Fruit fly (Drosophila melanogaster) whole organism, prepupa: Measurements from ENCODE around the gene CG1927.
A peak's percentile ranks its signal among the peaks of the same experiment; 100 is the strongest.

ENCODE experiments used
- Blimp-1 ChIP-seq: fragments of 200-800 bp; sonication (Bioruptor generic); optimal IDR thresholded peaks from 3 replicates; lab custom pipeline; 2017; ENCODE audit warnings: missing biosample characterization, missing genetic modification characterization, mild to moderate bottlenecking, moderate library complexity, missing genetic modification reagents
- CG10631 ChIP-seq: fragments of 200-800 bp; sonication (Bioruptor generic); optimal IDR thresholded peaks from 2 replicates; lab custom pipeline; 2016; ENCODE audit warnings: missing biosample characterization, missing genetic modification characterization
- CG10669 ChIP-seq: fragments of 200-800 bp; sonication (Bioruptor generic); optimal IDR thresholded peaks from 3 replicates; lab custom pipeline; 2018; ENCODE audit warnings: missing biosample characterization, mild to moderate bottlenecking, missing genetic modification characterization, moderate library complexity
- CG11762 ChIP-seq: fragments of 200-800 bp; sonication (Bioruptor generic); optimal IDR thresholded peaks from 3 replicates; lab custom pipeline; 2016; ENCODE audit warnings: missing biosample characterization, missing genetic modification characterization; ENCODE audit not compliant: insufficient read depth
- CG15336 ChIP-seq: fragments of 200-800 bp; sonication (Bioruptor generic); IDR thresholded peaks from 2 replicates; pipeline ENCODE4 v1.3.6; 2022; ENCODE audit warnings: missing biosample characterization, missing genetic modification characterization
- CG1621 ChIP-seq: fragments of 200-800 bp; sonication (Bioruptor generic); optimal IDR thresholded peaks from 3 replicates; lab custom pipeline; 2018; ENCODE audit warnings: missing biosample characterization, mild to moderate bottlenecking, missing genetic modification characterization
- CG3032 ChIP-seq: fragments of 200-800 bp; optimal IDR thresholded peaks from 2 replicates; lab custom pipeline; 2019; ENCODE audit warnings: missing biosample characterization, mild to moderate bottlenecking, missing genetic modification characterization, moderate library complexity
- CG31627 ChIP-seq: fragments of 200-800 bp; sonication (Bioruptor generic); optimal IDR thresholded peaks from 3 replicates; lab custom pipeline; 2016; ENCODE audit warnings: missing biosample characterization, missing genetic modification characterization
- CG32006 ChIP-seq: fragments of 200-800 bp; sonication (Bioruptor generic); optimal IDR thresholded peaks from 3 replicates; lab custom pipeline; 2017; ENCODE audit warnings: missing biosample characterization, mild to moderate bottlenecking, missing genetic modification characterization
- CG3919 ChIP-seq: fragments of 200-800 bp; sonication (Bioruptor generic); optimal IDR thresholded peaks from 3 replicates; lab custom pipeline; 2016; ENCODE audit warnings: missing biosample characterization, missing genetic modification characterization
- CG6163 ChIP-seq: fragments of 200-800 bp; sonication (Bioruptor generic); IDR thresholded peaks from 3 replicates; pipeline ENCODE4 v1.3.6; 2022; ENCODE audit warnings: missing biosample characterization, missing genetic modification characterization
- CG6854 ChIP-seq: fragments of 200-800 bp; sonication (Bioruptor generic); optimal IDR thresholded peaks from 2 replicates; lab custom pipeline; 2017; ENCODE audit warnings: missing biosample characterization, mild to moderate bottlenecking, missing genetic modification characterization
- CG8632 ChIP-seq: fragments of 200-800 bp; sonication (Bioruptor generic); optimal IDR thresholded peaks from 3 replicates; lab custom pipeline; 2016; ENCODE audit warnings: missing biosample characterization, missing genetic modification characterization
- Eip75B ChIP-seq: fragments of 200-800 bp; sonication (Bioruptor generic); optimal IDR thresholded peaks from 3 replicates; lab custom pipeline; 2016; ENCODE audit warnings: missing biosample characterization, missing genetic modification characterization
- Eip78C ChIP-seq: fragments of 200-800 bp; sonication (Bioruptor generic); peaks from one replicate; lab custom pipeline; 2016; ENCODE audit warnings: missing biosample characterization, missing genetic modification characterization
- Ets21C ChIP-seq: fragments of 200-800 bp; sonication (Bioruptor generic); optimal IDR thresholded peaks from 3 replicates; lab custom pipeline; 2016; ENCODE audit warnings: missing biosample characterization, missing genetic modification characterization
- Ets96B ChIP-seq: fragments of 200-800 bp; optimal IDR thresholded peaks from 2 replicates; lab custom pipeline; 2019; ENCODE audit warnings: missing biosample characterization, mild to moderate bottlenecking, missing genetic modification characterization, moderate library complexity
- Gug ChIP-seq: fragments of 200-800 bp; sonication (Bioruptor generic); IDR thresholded peaks from 2 replicates; pipeline ENCODE4 v1.3.6; 2022; ENCODE audit warnings: missing biosample characterization, missing genetic modification characterization
- Hr39 ChIP-seq: fragments of 200-800 bp; sonication (Bioruptor generic); optimal IDR thresholded peaks from 2 replicates; lab custom pipeline; 2016; ENCODE audit warnings: missing biosample characterization, missing genetic modification characterization
- Lpt ChIP-seq: fragments of 200-800 bp; sonication (Bioruptor generic); optimal IDR thresholded peaks from 3 replicates; lab custom pipeline; 2016; ENCODE audit warnings: missing biosample characterization, missing genetic modification characterization
- Met ChIP-seq: fragments of 200-800 bp; sonication (Bioruptor generic); optimal IDR thresholded peaks from 3 replicates; lab custom pipeline; 2016; ENCODE audit warnings: missing biosample characterization, missing genetic modification characterization
- Sox102F ChIP-seq: fragments of 200-800 bp; sonication (Bioruptor generic); optimal IDR thresholded peaks from 2 replicates; lab custom pipeline; 2016; ENCODE audit warnings: missing biosample characterization, mild to moderate bottlenecking, missing genetic modification characterization
- achi ChIP-seq: fragments of 200-800 bp; sonication (Bioruptor generic); optimal IDR thresholded peaks from 3 replicates; lab custom pipeline; 2016; ENCODE audit warnings: missing biosample characterization, missing genetic modification characterization
- acj6 ChIP-seq: fragments of 200-800 bp; sonication (Bioruptor generic); optimal IDR thresholded peaks from 3 replicates; lab custom pipeline; 2016; ENCODE audit warnings: missing biosample characterization, missing genetic modification characterization
- cyc ChIP-seq: fragments of 200-800 bp; sonication (Bioruptor generic); optimal IDR thresholded peaks from 3 replicates; lab custom pipeline; 2016; ENCODE audit warnings: missing biosample characterization, missing genetic modification characterization
- dsx ChIP-seq: fragments of 200-800 bp; optimal IDR thresholded peaks from 3 replicates; lab custom pipeline; 2019; ENCODE audit warnings: missing biosample characterization, mild to moderate bottlenecking, missing genetic modification characterization, moderate library complexity; ENCODE audit not compliant: poor library complexity, severe bottlenecking
- eg ChIP-seq: fragments of 200-800 bp; sonication (Bioruptor generic); IDR thresholded peaks from 3 replicates; pipeline ENCODE4 v1.3.6; 2022; ENCODE audit warnings: missing biosample characterization, missing genetic modification characterization
- esn ChIP-seq: fragments of 200-800 bp; sonication (Bioruptor generic); optimal IDR thresholded peaks from 2 replicates; lab custom pipeline; 2016; ENCODE audit warnings: missing biosample characterization, mild to moderate bottlenecking, missing genetic modification characterization, moderate library complexity
- fd85E ChIP-seq: fragments of 200-800 bp; sonication (Bioruptor generic); optimal IDR thresholded peaks from 3 replicates; lab custom pipeline; 2016; ENCODE audit warnings: missing biosample characterization, missing genetic modification characterization
- salr ChIP-seq, 2 experiments: fragments of 200-800 bp; sonication (Bioruptor generic); optimal IDR thresholded peaks; 3 replicates each; lab custom pipeline; 2016 to 2018; ENCODE audit warnings: missing biosample characterization in 2 of 2, missing genetic modification characterization in 2 of 2, mild to moderate bottlenecking in 1 of 2
- ss ChIP-seq, 2 experiments: fragments of 200-800 bp; sonication (Bioruptor generic); optimal IDR thresholded peaks; 2 replicates in 1 of 2; 3 replicates in 1 of 2; lab custom pipeline; 2017 to 2018; ENCODE audit warnings: mild to moderate bottlenecking in 2 of 2, missing biosample characterization in 2 of 2, missing genetic modification characterization in 2 of 2, moderate library complexity in 1 of 2
- vri ChIP-seq: fragments of 200-800 bp; sonication (Bioruptor generic); optimal IDR thresholded peaks from 3 replicates; lab custom pipeline; 2016; ENCODE audit warnings: missing biosample characterization, mild to moderate bottlenecking, missing genetic modification characterization

CG1927 gene

dm6 chr3L:1962964-1963363 is 6.9 kb downstream of the CG1927 start, which contains the start of gene SCOT (continued):
- TF ChIP-seq Eip75B (GFP tag; lab: Kevin White, UChicago) (peak; percentile 95), achi (GFP tag; lab: Kevin White, UChicago) (peak; percentile 95), fd85E (GFP tag; lab: Kevin White, UChicago) (peak; percentile 71), Blimp-1 (peak; percentile 54), CG1621 (tag; lab: Kevin White, UChicago) (peak; percentile 93), CG31627 (GFP tag; lab: Kevin White, UChicago) (peak; percentile 94), salr (GFP tag; optimal IDR thresholded peaks at IDR 0.05; lab: Kevin White, UChicago) (peak; percentile 92 to 95), CG3032 (peak; percentile 92), vri (GFP tag; lab: Kevin White, UChicago) (peak; percentile 87), Hr39 (peak; percentile 95), CG11762 (GFP tag; lab: Kevin White, UChicago) (peak; percentile 91), CG8632 (GFP tag; lab: Kevin White, UChicago) (peak; percentile 90), ss (GFP tag; optimal IDR thresholded peaks at IDR 0.05; lab: Kevin White, UChicago) (peak in 1 of 2 experiments; percentile 82), Gug (GFP tag; lab: Robert Waterston, UW) (peak; percentile 97), CG10669 (GFP tag; lab: Kevin White, UChicago) (peak; percentile 91), CG10631 (GFP tag; lab: Kevin White, UChicago) (peak; percentile 95), Lpt (peak; percentile 96)

- no peak for TF ChIP-seq salr (GFP tag; optimal IDR thresholded peaks at IDR 0.05; lab: Kevin White, UChicago)
- no peak for TF ChIP-seq Eip75B (GFP tag; lab: Kevin White, UChicago)
- no peak for TF ChIP-seq eg
- no peak for TF ChIP-seq Met
- no peak for TF ChIP-seq CG6854
- TF ChIP-seq Hr39 = no peak
- 0 out of 3 replicates have a peak, but pooled peaks have one; percentile 10 for TF ChIP-seq CG6163 (GFP tag; lab: Robert Waterston, UW)
- TF ChIP-seq CG3919 (GFP tag; lab: Kevin White, UChicago) = no peak
- TF ChIP-seq CG3032 = no peak
- peak; percentile 94 for TF ChIP-seq Blimp-1
- TF ChIP-seq, all 60 proteins: peak for 2
Observed at dm6 chr3L:1947463-1948126, 22.3 kb downstream of the CG1927 start, which contains the start of the genes mu2 and Cnb. TSS of gene mu2 (minus strand) at chr3L:1947475. TSS of gene Cnb (plus strand) at chr3L:1947565.

- TF ChIP-seq Sox102F (GFP tag; lab: Kevin White, UChicago) = no peak
- no peak for TF ChIP-seq acj6
- peak; percentile 8 for TF ChIP-seq esn (GFP tag; lab: Kevin White, UChicago)
- TF ChIP-seq cyc (GFP tag; lab: Kevin White, UChicago) = peak; percentile 0
Observed at dm6 chr3L:1940843-1941418, 28.9 kb downstream of the CG1927 start, which contains the start of gene Mfap1. TSS of gene Mfap1 (plus strand) at chr3L:1941068.

dm6 chr3L:1939983-1940504 is 29.8 kb downstream of the CG1927 start:
- TF ChIP-seq CG1621 (tag; lab: Kevin White, UChicago) (no peak), Ets96B (tag; lab: Kevin White, UChicago) (no peak), fd85E (GFP tag; lab: Kevin White, UChicago) (no peak), Eip78C (GFP tag; lab: Kevin White, UChicago) (peak; percentile 40), CG6854 (peak; percentile 18), dsx (GFP tag; lab: Kevin White, UChicago) (no peak), Blimp-1 (no peak), CG15336 (GFP tag; lab: Robert Waterston, UW) (peak; percentile 17; the same call in 1 of the 2 replicates), CG32006 (GFP tag; lab: Kevin White, UChicago) (no peak), Ets21C (GFP tag; lab: Kevin White, UChicago) (no peak)
- TF ChIP-seq, all 60 proteins: peak for 3
